Worm (Caenorhabditis elegans) whole organism, young adult: ENCODE data around the gene ima-1.

Experiments used
- Y56A3A.18 ChIP-seq: fragments of 200-800 bp; sonication (Bioruptor generic); IDR thresholded peaks from 2 replicates; pipeline ENCODE4 v1.3.6; 2022; ENCODE audit warnings: missing genetic modification reagents, missing genetic modification characterization, missing compliant biosample characterization
- ZK185.1 ChIP-seq: sonication (generic microtip); optimal IDR thresholded peaks from 2 replicates; lab custom pipeline; 2016; ENCODE audit warnings: mild to moderate bottlenecking, missing genetic modification characterization, missing compliant biosample characterization; ENCODE audit not compliant: poor library complexity, severe bottlenecking
- ama-1 ChIP-seq, 3 experiments: fragments of 150-350 bp in 1 of 3; sonication (generic microtip) in 2 of 3; optimal IDR thresholded peaks; 2 replicates each; lab custom pipeline; 2014 to 2018; ENCODE audit warnings: missing biosample characterization in 2 of 3, missing genetic modification characterization in 2 of 3, missing genetic modification reagents in 2 of 3
- athp-1 ChIP-seq: sonication (generic microtip); optimal IDR thresholded peaks from 2 replicates; lab custom pipeline; 2017; ENCODE audit warnings: mild to moderate bottlenecking, missing genetic modification characterization, missing compliant biosample characterization
- egrh-3 ChIP-seq: fragments of 200-800 bp; sonication (Bioruptor generic); IDR thresholded peaks from 2 replicates; pipeline ENCODE4 v1.3.6; 2022; ENCODE audit warnings: missing genetic modification reagents, missing genetic modification characterization, missing compliant biosample characterization
- ets-4 ChIP-seq: fragments of 200-800 bp; sonication (Bioruptor generic); optimal IDR thresholded peaks from 2 replicates; lab custom pipeline; 2018; ENCODE audit warnings: mild to moderate bottlenecking, missing genetic modification characterization, missing compliant biosample characterization
- let-526 ChIP-seq: fragments of 200-800 bp; sonication (Bioruptor generic); IDR thresholded peaks from 2 replicates; pipeline ENCODE4 v1.3.6; 2022; ENCODE audit warnings: missing genetic modification reagents, missing genetic modification characterization, missing compliant biosample characterization
- madf-3 ChIP-seq: fragments of 200-800 bp; sonication (Bioruptor generic); IDR thresholded peaks from 2 replicates; pipeline ENCODE4 v1.3.6; 2022; ENCODE audit warnings: missing genetic modification reagents, missing genetic modification characterization, missing compliant biosample characterization
- madf-6 ChIP-seq: fragments of 200-800 bp; sonication (Bioruptor generic); IDR thresholded peaks from 2 replicates; pipeline ENCODE4 v1.3.6; 2022; ENCODE audit warnings: missing genetic modification reagents, missing genetic modification characterization, missing compliant biosample characterization
- nhr-80 ChIP-seq: sonication (generic microtip); optimal IDR thresholded peaks from 2 replicates; lab custom pipeline; 2016; ENCODE audit warnings: missing genetic modification characterization, missing compliant biosample characterization
- snpc-4 ChIP-seq, 5 experiments: fragments of 150-350 bp in 1 of 5; sonication (generic microtip) in 4 of 5; optimal IDR thresholded peaks; 2 replicates each; lab custom pipeline; 2014 to 2018; ENCODE audit warnings: missing genetic modification characterization in 5 of 5, missing biosample characterization in 3 of 5, antibody characterized with exemption in 2 of 5, mild to moderate bottlenecking in 2 of 5, missing compliant biosample characterization in 2 of 5, missing genotype in 2 of 5, moderate library complexity in 2 of 5, missing genetic modification reagents in 1 of 5
- tlf-1 ChIP-seq: fragments of 200-800 bp; sonication (Bioruptor generic); optimal IDR thresholded peaks from 2 replicates; lab custom pipeline; 2018; ENCODE audit warnings: mild to moderate bottlenecking, missing genetic modification characterization, missing compliant biosample characterization

DNA sequence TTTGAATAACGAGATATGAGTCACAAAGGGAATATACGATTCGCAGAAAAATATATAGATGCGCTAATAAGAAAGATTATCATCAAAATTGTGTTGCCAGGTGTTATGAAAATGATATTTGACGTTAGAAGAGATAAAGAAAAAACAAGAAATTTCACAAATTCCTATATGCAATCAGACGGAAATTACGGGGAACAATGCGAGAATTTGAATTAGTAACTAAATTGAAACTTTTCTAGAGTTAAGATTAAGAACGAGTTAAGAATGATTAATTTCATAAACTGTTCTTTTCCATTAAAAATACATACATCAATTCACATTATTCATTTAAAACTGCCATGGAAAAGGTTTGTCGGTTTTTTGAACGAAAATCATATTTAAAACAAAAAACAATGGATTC is 43.4 kb upstream of the ima-1 start, which contains the start of gene clc-6:
- TF ChIP-seq Y56A3A.18 (GFP tag; lab: Robert Waterston, UW), result no peak
- TF ChIP-seq snpc-4 (GFP tag; optimal IDR thresholded peaks at IDR 0.05; lab: Kevin White, UChicago), result no peak
- TF ChIP-seq snpc-4 (tag; optimal IDR thresholded peaks at IDR 0.05; lab: Kevin White, UChicago), result no peak
- TF ChIP-seq madf-6, result no peak
- TF ChIP-seq ama-1 (optimal IDR thresholded peaks at IDR 0.05; lab: Kevin White, UChicago), result no peak
- TF ChIP-seq ama-1 (GFP tag; optimal IDR thresholded peaks at IDR 0.05; lab: Kevin White, UChicago), result no peak
- no peak for TF ChIP-seq let-526 (GFP tag; lab: Robert Waterston, UW)
- TF ChIP-seq athp-1 (tag; lab: Kevin White, UChicago), result no peak
- TF ChIP-seq ZK185.1 (tag; lab: Kevin White, UChicago), result no peak
- TF ChIP-seq nhr-80 (tag; lab: Kevin White, UChicago), result no peak
- no peak for TF ChIP-seq egrh-3 (GFP tag; lab: Robert Waterston, UW)
- TF ChIP-seq ets-4, result no peak
- no peak for TF ChIP-seq tlf-1 (GFP tag; lab: Kevin White, UChicago)
- no peak for TF ChIP-seq madf-3 (GFP tag; lab: Robert Waterston, UW)
